Fruit fly (Drosophila melanogaster): ENCODE results near the gene Sr-CIV.
A peak's percentile ranks its signal among the peaks of the same experiment; 100 is the strongest.

Sr-CIV gene

dm6 chr2L:3567394-3567793, 43.5 kb upstream of the Sr-CIV start:
- no peak for TF ChIP-seq dimm (GFP tag; IDR thresholded peaks at IDR 0.05)
- no peak for TF ChIP-seq ftz-f1 (GFP tag; optimal IDR thresholded peaks at IDR 0.05)
- TF ChIP-seq exex (tag; optimal IDR thresholded peaks at IDR 0.05), result no peak
- TF ChIP-seq insv (GFP tag; optimal IDR thresholded peaks at IDR 0.05), result no peak
- TF ChIP-seq sens (GFP tag), result peak; percentile 63
- no peak for TF ChIP-seq Side (GFP tag; optimal IDR thresholded peaks at IDR 0.05)
- TF ChIP-seq maf-S (GFP tag; optimal IDR thresholded peaks at IDR 0.05), result no peak
- no peak for TF ChIP-seq so (GFP tag; IDR thresholded peaks at IDR 0.05)

- TF ChIP-seq CG16779 (GFP tag; IDR thresholded peaks at IDR 0.05) (no peak), grau (tag; optimal IDR thresholded peaks at IDR 0.05) (peak; percentile 24), PHDP (tag; optimal IDR thresholded peaks at IDR 0.05) (no peak), CG13894 (tag; optimal IDR thresholded peaks at IDR 0.05) (no peak), da (GFP tag; optimal IDR thresholded peaks at IDR 0.05) (no peak), Kr (GFP tag; optimal IDR thresholded peaks at IDR 0.05) (no peak), CG33557 (GFP tag; optimal IDR thresholded peaks at IDR 0.05) (peak; percentile 63), klu (GFP tag; IDR thresholded peaks at IDR 0.05) (no peak), grn (GFP tag; optimal IDR thresholded peaks at IDR 0.05) (no peak), Med (GFP tag) (peak; percentile 75), CG11560 (tag; IDR thresholded peaks at IDR 0.05) (no peak), Adf1 (GFP tag; IDR thresholded peaks at IDR 0.05) (no peak), CG11695 (GFP tag; IDR thresholded peaks at IDR 0.05) (no peak), org-1 (GFP tag; optimal IDR thresholded peaks at IDR 0.05) (no peak), CG3995 (GFP tag; optimal IDR thresholded peaks at IDR 0.05) (no peak), CG9876 (GFP tag; optimal IDR thresholded peaks at IDR 0.05) (no peak), CG2129 (GFP tag; IDR thresholded peaks at IDR 0.05; ENCODE audit: partially characterized antibody) (no peak), toy (GFP tag; IDR thresholded peaks at IDR 0.05) (no peak), CG14014 (GFP tag; IDR thresholded peaks at IDR 0.05) (no peak), tin (GFP tag; optimal IDR thresholded peaks at IDR 0.05) (peak; percentile 55), CG32532 (GFP tag; IDR thresholded peaks at IDR 0.05) (no peak), B-H2 (GFP tag; optimal IDR thresholded peaks at IDR 0.05) (no peak), Pdp1 (GFP tag; optimal IDR thresholded peaks at IDR 0.05) (peak; percentile 26 to 43), CG7357 (GFP tag; IDR thresholded peaks at IDR 0.05) (peak; percentile 45; the same call in 1 of the 3 replicates), CG15601 (tag; optimal IDR thresholded peaks at IDR 0.05) (peak; percentile 52), odd (GFP tag; optimal IDR thresholded peaks at IDR 0.05) (peak; percentile 21), CG4854 (GFP tag; optimal IDR thresholded peaks at IDR 0.05) (no peak), ro (GFP tag; IDR thresholded peaks at IDR 0.05) (no peak), Doc2 (GFP tag; IDR thresholded peaks at IDR 0.05) (no peak), danr (GFP tag; IDR thresholded peaks at IDR 0.05) (no peak), zfh1 (GFP tag; IDR thresholded peaks at IDR 0.05) (peak; percentile 81), CG10979 (tag; optimal IDR thresholded peaks at IDR 0.05) (peak; percentile 71), CG8388 (GFP tag; optimal IDR thresholded peaks at IDR 0.05) (peak; percentile 20), vvl (GFP tag; IDR thresholded peaks at IDR 0.05) (peak; percentile 67), CG3065 (GFP tag; optimal IDR thresholded peaks at IDR 0.05) (peak; percentile 17), B-H1 (GFP tag; IDR thresholded peaks at IDR 0.05) (no peak), oc (tag; optimal IDR thresholded peaks at IDR 0.05) (no peak), usp (GFP tag; optimal IDR thresholded peaks at IDR 0.05) (no peak), luna (GFP tag; optimal IDR thresholded peaks at IDR 0.05) (no peak), Tbp (GFP tag; optimal IDR thresholded peaks at IDR 0.05) (no peak), mld (GFP tag; IDR thresholded peaks at IDR 0.05; ENCODE audit: partially characterized antibody) (no peak), CG4730 (GFP tag; IDR thresholded peaks at IDR 0.05) (no peak), lilli (GFP tag; optimal IDR thresholded peaks at IDR 0.05) (no peak), corto (GFP tag; optimal IDR thresholded peaks at IDR 0.05) (no peak)
Measured at dm6 chr2L:3566532-3566931, 42.7 kb upstream of the Sr-CIV start.

Data from whole organism, embryonic.